Fruit fly (Drosophila melanogaster) whole organism, wandering third instar larva: ENCODE measurements around the gene Jhbp4.

Experiments used
- CG32264 ChIP-seq: fragments of 200-800 bp; sonication (Bioruptor generic); optimal IDR thresholded peaks from 2 replicates; lab custom pipeline; 2016; ENCODE audit warnings: missing biosample characterization, missing genetic modification characterization
- CG9705 ChIP-seq: fragments of 200-800 bp; sonication (Bioruptor generic); optimal IDR thresholded peaks from 2 replicates; lab custom pipeline; 2018; ENCODE audit warnings: missing biosample characterization, mild to moderate bottlenecking, missing genetic modification characterization
- CrebA ChIP-seq: fragments of 200-800 bp; sonication (Bioruptor generic); optimal IDR thresholded peaks from 2 replicates; lab custom pipeline; 2016; ENCODE audit warnings: missing biosample characterization, mild to moderate bottlenecking, missing genetic modification characterization, borderline replicate concordance
- Dfd ChIP-seq: fragments of >200 bp; optimal IDR thresholded peaks from 2 replicates; lab custom pipeline; 2017; ENCODE audit warnings: missing biosample characterization, missing genetic modification characterization
- Dif ChIP-seq: fragments of 200-275, 200-300 bp; sonication (Bioruptor generic); optimal IDR thresholded peaks from 2 replicates; lab custom pipeline; 2018; ENCODE audit warnings: missing biosample characterization, missing genetic modification characterization; ENCODE audit not compliant: partially characterized antibody
- HLH106 ChIP-seq: fragments of 200-800 bp; optimal IDR thresholded peaks from 3 replicates; lab custom pipeline; 2019; ENCODE audit warnings: missing biosample characterization, mild to moderate bottlenecking, missing genetic modification characterization, moderate library complexity
- Hr78 ChIP-seq: fragments of >200 bp; optimal IDR thresholded peaks from 2 replicates; lab custom pipeline; 2017; ENCODE audit warnings: missing biosample characterization, missing genetic modification characterization
- Hr83 ChIP-seq: fragments of 200-300 bp; sonication (Bioruptor generic); optimal IDR thresholded peaks from 2 replicates; lab custom pipeline; 2016; ENCODE audit warnings: missing biosample characterization, mild to moderate bottlenecking, missing genetic modification characterization, moderate library complexity; ENCODE audit not compliant: poor library complexity, severe bottlenecking
- Jra ChIP-seq: sonication (Bioruptor generic); optimal IDR thresholded peaks from 2 replicates; lab custom pipeline; 2016; ENCODE audit warnings: missing biosample characterization, missing genetic modification characterization
- Mio ChIP-seq: sonication (Bioruptor generic); optimal IDR thresholded peaks from 2 replicates; lab custom pipeline; 2016; ENCODE audit warnings: missing biosample characterization, missing genetic modification characterization
- Myc ChIP-seq: fragments of >200 bp; optimal IDR thresholded peaks from 2 replicates; lab custom pipeline; 2017
- N ChIP-seq: fragments of >200 bp; optimal IDR thresholded peaks from 2 replicates; lab custom pipeline; 2018; ENCODE audit warnings: missing biosample characterization, missing external identifiers, missing genetic modification characterization
- OdsH ChIP-seq: fragments of 200-800 bp; sonication (Bioruptor generic); optimal IDR thresholded peaks from 2 replicates; lab custom pipeline; 2016; ENCODE audit warnings: missing biosample characterization, mild to moderate bottlenecking, missing genetic modification characterization
- Rel ChIP-seq, 2 experiments: fragments of 200-800 bp; sonication (Bioruptor generic) in 1 of 2; optimal IDR thresholded peaks; 2 replicates in 1 of 2; 3 replicates in 1 of 2; lab custom pipeline; 2016 to 2019; ENCODE audit warnings: mild to moderate bottlenecking in 2 of 2, missing biosample characterization in 2 of 2, missing genetic modification characterization in 2 of 2, moderate library complexity in 1 of 2
- Sp1 ChIP-seq: fragments of 200-800 bp; sonication (Bioruptor generic); optimal IDR thresholded peaks from 3 replicates; lab custom pipeline; 2019; ENCODE audit warnings: missing biosample characterization, mild to moderate bottlenecking, missing genetic modification characterization, moderate library complexity
- br ChIP-seq: fragments of 200-800 bp; sonication (Bioruptor generic); optimal IDR thresholded peaks from 2 replicates; lab custom pipeline; 2016; ENCODE audit warnings: missing biosample characterization, missing genetic modification characterization
- brk ChIP-seq: fragments of 200-800 bp; sonication (Bioruptor generic); optimal IDR thresholded peaks from 2 replicates; lab custom pipeline; 2016; ENCODE audit warnings: missing biosample characterization, mild to moderate bottlenecking, missing genetic modification characterization
- dl ChIP-seq, 2 experiments: fragments of 175-275, 200-275 bp in 1 of 2; fragments of 200-275 bp in 1 of 2; sonication (Bioruptor generic); optimal IDR thresholded peaks; lab custom pipeline; 2018; ENCODE audit warnings: mild to moderate bottlenecking in 2 of 2, missing biosample characterization in 2 of 2, missing genetic modification characterization in 2 of 2, moderate library complexity in 2 of 2; ENCODE audit not compliant: partially characterized antibody in 2 of 2, insufficient read depth in 1 of 2
- dmrt93B ChIP-seq: fragments of 200-800 bp; sonication (Bioruptor generic); optimal IDR thresholded peaks from 2 replicates; lab custom pipeline; 2018; ENCODE audit warnings: missing biosample characterization, mild to moderate bottlenecking, missing genetic modification characterization
- dsf ChIP-seq: sonication (Bioruptor generic); optimal IDR thresholded peaks from 2 replicates; lab custom pipeline; 2016; ENCODE audit warnings: missing biosample characterization, missing genetic modification characterization, borderline replicate concordance
- ey ChIP-seq: fragments of 200-800 bp; sonication (Bioruptor generic); optimal IDR thresholded peaks from 2 replicates; lab custom pipeline; 2016; ENCODE audit warnings: missing biosample characterization, missing genetic modification characterization
- foxo ChIP-seq, 2 experiments: fragments of 200-800 bp; sonication (Bioruptor generic); optimal IDR thresholded peaks; 2 replicates in 1 of 2; 3 replicates in 1 of 2; lab custom pipeline; 2016 to 2017; ENCODE audit warnings: missing biosample characterization in 2 of 2, missing genetic modification characterization in 2 of 2
- fru ChIP-seq: fragments of 200-800 bp; sonication (Bioruptor generic); optimal IDR thresholded peaks from 3 replicates; lab custom pipeline; 2016; ENCODE audit warnings: missing biosample characterization, mild to moderate bottlenecking, missing genetic modification characterization
- h ChIP-seq: fragments of 200-800 bp; sonication (Bioruptor generic); optimal IDR thresholded peaks from 3 replicates; lab custom pipeline; 2016; ENCODE audit warnings: missing biosample characterization, mild to moderate bottlenecking, missing genetic modification characterization
- jim ChIP-seq: fragments of 175-275, 200-325 bp; sonication (Bioruptor generic); optimal IDR thresholded peaks from 2 replicates; lab custom pipeline; 2016; ENCODE audit warnings: missing biosample characterization, mild to moderate bottlenecking, missing genetic modification characterization
- lola ChIP-seq: fragments of >200 bp; optimal IDR thresholded peaks from 2 replicates; lab custom pipeline; 2017; ENCODE audit warnings: missing biosample characterization, missing genetic modification characterization
- pan ChIP-seq: fragments of >200 bp; optimal IDR thresholded peaks from 2 replicates; lab custom pipeline; 2017
- psq ChIP-seq: fragments of 200-800 bp; sonication (Bioruptor generic); optimal IDR thresholded peaks from 3 replicates; lab custom pipeline; 2017; ENCODE audit warnings: missing biosample characterization, mild to moderate bottlenecking, missing genetic modification characterization, moderate library complexity
- rgr ChIP-seq: fragments of 200-800 bp; sonication (Bioruptor generic); optimal IDR thresholded peaks from 3 replicates; lab custom pipeline; 2016; ENCODE audit warnings: missing biosample characterization, mild to moderate bottlenecking, missing genetic modification characterization
- sage ChIP-seq: fragments of 200-800 bp; sonication (Bioruptor generic); optimal IDR thresholded peaks from 2 replicates; lab custom pipeline; 2016; ENCODE audit warnings: missing biosample characterization, mild to moderate bottlenecking, missing genetic modification characterization
- sv ChIP-seq: fragments of 200-800 bp; sonication (Bioruptor generic); optimal IDR thresholded peaks from 3 replicates; lab custom pipeline; 2016; ENCODE audit warnings: missing biosample characterization, missing genetic modification characterization
- tai ChIP-seq: sonication (Bioruptor generic); optimal IDR thresholded peaks from 2 replicates; lab custom pipeline; 2016; ENCODE audit warnings: missing biosample characterization, missing genetic modification characterization
- usp ChIP-seq: fragments of >200 bp; optimal IDR thresholded peaks from 2 replicates; lab custom pipeline; 2017; ENCODE audit warnings: missing biosample characterization, missing genetic modification characterization
- woc ChIP-seq: sonication (Bioruptor generic); optimal IDR thresholded peaks from 2 replicates; lab custom pipeline; 2016; ENCODE audit warnings: missing biosample characterization, mild to moderate bottlenecking, missing genetic modification characterization

Jhbp4 gene

DNA sequence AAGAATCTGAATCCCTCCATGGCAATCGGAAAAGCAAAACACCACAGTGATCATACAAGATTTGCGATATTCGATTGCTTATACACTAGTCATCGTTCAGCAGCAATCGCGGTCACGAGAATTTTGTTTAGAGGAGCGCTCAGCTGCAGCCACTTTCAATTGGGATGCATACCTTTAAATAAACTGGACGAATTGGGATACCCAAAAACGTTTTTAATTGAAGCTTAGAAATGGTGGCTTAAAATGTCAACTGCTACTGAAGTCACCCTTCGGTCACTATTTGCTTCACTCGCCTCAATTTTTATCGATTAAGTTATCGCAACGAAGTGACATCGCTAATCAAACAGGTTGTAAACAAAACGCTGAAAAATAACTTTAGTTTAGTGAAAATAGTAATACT lies 6.1 kb downstream of the Jhbp4 start, which contains the start of the genes IKKbeta and CG5013:
Gene IKKbeta, minus strand, starts transcription at position 53 of the 400 bp plus-strand sequence.
Gene CG5013, plus strand, starts transcription at position 302 of the 400 bp plus-strand sequence.
- TF ChIP-seq psq (GFP tag; lab: Kevin White, UChicago) (peak; percentile 48), Myc (lab: Kevin White, UChicago) (no peak), h (GFP tag; lab: Kevin White, UChicago) (peak; percentile 50), sv (peak; percentile 17), ey (peak; percentile 55), CG9705 (peak; percentile 8), Dfd (GFP tag; lab: Kevin White, UChicago) (no peak), foxo (GFP tag; optimal IDR thresholded peaks at IDR 0.05; lab: Kevin White, UChicago) (peak in 1 of 2 experiments; percentile 69), HLH106 (peak; percentile 69), fru (GFP tag; lab: Kevin White, UChicago) (peak; percentile 35), br (GFP tag; lab: Kevin White, UChicago) (peak; percentile 66), brk (GFP tag; lab: Kevin White, UChicago) (no peak), Jra (GFP tag; lab: Kevin White, UChicago) (peak; percentile 42), Sp1 (GFP tag; lab: Kevin White, UChicago) (peak; percentile 42), rgr (GFP tag; lab: Kevin White, UChicago) (peak; percentile 66)

DNA sequence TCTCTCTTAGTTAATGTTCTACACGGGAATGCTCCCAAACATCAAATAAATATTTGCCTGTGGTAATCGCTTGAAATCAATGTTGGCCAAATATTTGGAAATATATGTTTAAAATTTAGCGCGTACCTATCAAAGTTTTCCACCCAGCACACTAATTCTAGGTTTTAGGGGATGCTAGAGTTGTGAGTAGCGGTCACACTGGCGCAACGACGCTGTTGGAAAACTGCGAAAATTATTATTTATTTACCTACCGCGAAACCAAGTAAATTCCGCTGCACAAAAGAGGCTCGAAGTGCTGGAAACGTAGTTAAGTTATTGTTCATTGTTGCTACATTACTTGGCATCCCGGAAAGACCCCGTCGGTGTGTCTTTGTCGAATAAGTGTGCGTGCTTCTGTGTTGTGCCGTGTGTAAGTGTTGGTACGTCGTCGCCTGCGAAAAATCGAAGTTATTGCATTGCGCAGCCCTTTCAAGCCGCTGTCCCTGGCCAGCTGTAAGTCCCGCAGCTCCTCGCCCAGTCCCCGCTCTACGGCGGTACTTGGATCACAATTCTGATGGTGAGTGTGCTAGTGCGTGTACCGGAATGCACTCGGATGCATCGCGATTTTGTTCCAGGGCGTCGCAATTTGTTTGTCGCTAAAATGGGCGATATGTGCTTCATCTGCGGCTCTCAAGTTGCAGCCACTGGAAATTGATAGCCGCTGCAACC lies 7.5 kb downstream of the Jhbp4 start, which contains the start of gene msps:
Gene msps, plus strand, starts transcription at position 181 of the 708 bp plus-strand sequence.
- TF ChIP-seq dl (GFP tag; optimal IDR thresholded peaks at IDR 0.05; lab: Kevin White, UChicago; ENCODE audit: insufficient read depth in 1 of 2, partially characterized antibody in 2 of 2) (no peak), Rel (GFP tag; optimal IDR thresholded peaks at IDR 0.05; lab: Kevin White, UChicago) (no peak), Rel (tag; optimal IDR thresholded peaks at IDR 0.05; lab: Kevin White, UChicago) (peak; percentile 19), Jra (GFP tag; lab: Kevin White, UChicago) (no peak), psq (GFP tag; lab: Kevin White, UChicago) (no peak), Myc (lab: Kevin White, UChicago) (no peak)

- TF ChIP-seq Jra (GFP tag; lab: Kevin White, UChicago): no peak
- TF ChIP-seq tai (GFP tag; lab: Kevin White, UChicago): no peak
- no peak for TF ChIP-seq OdsH (GFP tag; lab: Kevin White, UChicago)
- TF ChIP-seq usp (GFP tag; lab: Kevin White, UChicago): no peak
- TF ChIP-seq fru (GFP tag; lab: Kevin White, UChicago): no peak
- TF ChIP-seq pan: no peak
- no peak for TF ChIP-seq Hr78 (GFP tag; lab: Kevin White, UChicago)
- peak; percentile 29 for TF ChIP-seq psq (GFP tag; lab: Kevin White, UChicago)
- TF ChIP-seq CG32264 (GFP tag; lab: Kevin White, UChicago): no peak
- peak; percentile 4 for TF ChIP-seq Hr83
- no peak for TF ChIP-seq dmrt93B (GFP tag; lab: Kevin White, UChicago)
- TF ChIP-seq ey: no peak
- peak in 1 of 2 experiments; percentile 22 for TF ChIP-seq dl (GFP tag; optimal IDR thresholded peaks at IDR 0.05; lab: Kevin White, UChicago; ENCODE audit: insufficient read depth in 1 of 2, partially characterized antibody in 2 of 2)
- TF ChIP-seq foxo (GFP tag; optimal IDR thresholded peaks at IDR 0.05; lab: Kevin White, UChicago): no peak
- no peak for TF ChIP-seq CG9705
- no peak for TF ChIP-seq HLH106
- TF ChIP-seq woc (GFP tag; lab: Kevin White, UChicago): no peak
- TF ChIP-seq Mio (GFP tag; lab: Kevin White, UChicago): no peak
- TF ChIP-seq dsf (GFP tag; lab: Kevin White, UChicago): no peak
- no peak for TF ChIP-seq Dfd (GFP tag; lab: Kevin White, UChicago)
- no peak for TF ChIP-seq lola
- no peak for TF ChIP-seq sage (GFP tag; lab: Kevin White, UChicago)
- TF ChIP-seq N (GFP tag; lab: Kevin White, UChicago): no peak
- no peak for TF ChIP-seq sv
- peak; percentile 33 for TF ChIP-seq br (GFP tag; lab: Kevin White, UChicago)
- no peak for TF ChIP-seq Rel (GFP tag; optimal IDR thresholded peaks at IDR 0.05; lab: Kevin White, UChicago)
- TF ChIP-seq Rel (tag; optimal IDR thresholded peaks at IDR 0.05; lab: Kevin White, UChicago): no peak
- TF ChIP-seq rgr (GFP tag; lab: Kevin White, UChicago): no peak
- TF ChIP-seq CrebA (GFP tag; lab: Kevin White, UChicago): no peak
- no peak for TF ChIP-seq jim
- no peak for TF ChIP-seq Sp1 (GFP tag; lab: Kevin White, UChicago)
- peak; percentile 34 for TF ChIP-seq Dif
- TF ChIP-seq brk (GFP tag; lab: Kevin White, UChicago): no peak
- TF ChIP-seq, all 38 proteins: peak for 5
Measured at dm6 chr3R:16051329-16051679, 8.0 kb downstream of the Jhbp4 start.
